Worm (Caenorhabditis elegans): Measurements from ENCODE around the gene W09G12.10.

DNA sequence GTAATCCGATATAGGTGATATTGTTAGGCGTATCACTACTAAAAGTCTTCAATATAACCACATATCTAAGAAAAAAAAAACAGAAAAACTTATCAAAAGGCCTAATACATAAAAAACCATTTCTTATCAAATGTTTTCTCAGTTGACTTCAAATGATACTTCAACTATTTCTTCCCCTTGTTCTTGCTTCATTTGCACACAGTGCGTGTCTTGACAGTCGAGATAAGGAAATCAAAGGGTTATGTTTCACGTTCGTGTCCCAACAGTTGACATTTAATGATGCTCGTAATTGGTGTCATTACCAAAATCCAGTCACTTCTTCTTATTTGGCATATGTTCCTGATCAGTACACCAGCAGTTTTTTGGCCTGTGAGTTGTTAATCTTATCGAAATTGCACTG, 45.6 kb upstream of the W09G12.10 start, which contains the start of gene clec-170:
- TF ChIP-seq jun-1 (tag; optimal IDR thresholded peaks at IDR 0.05): no peak
- no peak for TF ChIP-seq nhr-237 (tag; optimal IDR thresholded peaks at IDR 0.05)
- no peak for TF ChIP-seq ztf-11 (tag; optimal IDR thresholded peaks at IDR 0.05)
- TF ChIP-seq elt-3 (tag; optimal IDR thresholded peaks at IDR 0.05): no peak
- no peak for TF ChIP-seq egl-27 (tag; optimal IDR thresholded peaks at IDR 0.05)
- no peak for TF ChIP-seq fkh-10 (GFP tag; optimal IDR thresholded peaks at IDR 0.05)
- no peak for TF ChIP-seq lsy-12 (tag; optimal IDR thresholded peaks at IDR 0.05)
- no peak for TF ChIP-seq ama-1 (optimal IDR thresholded peaks at IDR 0.05)
- no peak for TF ChIP-seq aly-2 (tag; optimal IDR thresholded peaks at IDR 0.05)
- TF ChIP-seq ceh-16 (tag; optimal IDR thresholded peaks at IDR 0.05): no peak
- no peak for TF ChIP-seq unc-62 (GFP tag; optimal IDR thresholded peaks at IDR 0.05)
- no peak for TF ChIP-seq ceh-9 (tag; optimal IDR thresholded peaks at IDR 0.05)
- TF ChIP-seq snpc-4 (tag; optimal IDR thresholded peaks at IDR 0.05): no peak
- no peak for TF ChIP-seq nhr-12 (tag; optimal IDR thresholded peaks at IDR 0.05)

Data from whole organism, L3 larva.